Fruit fly (Drosophila melanogaster) whole organism, adult: ENCODE results near the gene pths.

Source experiments
- CG11617 ChIP-seq: fragments of 200-800 bp; sonication (Bioruptor generic); optimal IDR thresholded peaks from 2 replicates; lab custom pipeline; 2017; ENCODE audit warnings: mild to moderate bottlenecking, missing biosample characterization, missing genetic modification reagents, missing genetic modification characterization
- CG1620 ChIP-seq: fragments of 200-800 bp; sonication (Bioruptor generic); optimal IDR thresholded peaks from 2 replicates; lab custom pipeline; 2016; ENCODE audit warnings: missing biosample characterization, missing genetic modification characterization
- CG33017 ChIP-seq: fragments of 200-800 bp; sonication (Bioruptor generic); optimal IDR thresholded peaks from 2 replicates; lab custom pipeline; 2018; ENCODE audit warnings: missing biosample characterization, mild to moderate bottlenecking, missing genetic modification characterization, moderate library complexity
- CG7101 ChIP-seq: fragments of 200-800 bp; sonication (Bioruptor generic); optimal IDR thresholded peaks from 2 replicates; lab custom pipeline; 2018; ENCODE audit warnings: missing biosample characterization, mild to moderate bottlenecking, missing genetic modification characterization, moderate library complexity
- Clk ChIP-seq: fragments of 200-800 bp; sonication (Bioruptor generic); optimal IDR thresholded peaks from 2 replicates; lab custom pipeline; 2017; ENCODE audit warnings: missing biosample characterization, missing genetic modification characterization
- Crg-1 ChIP-seq: fragments of 200-800 bp; sonication (Bioruptor generic); optimal IDR thresholded peaks from 2 replicates; lab custom pipeline; 2016; ENCODE audit warnings: missing biosample characterization, missing genetic modification characterization
- Hr96 ChIP-seq: fragments of 200-800 bp; sonication (Bioruptor generic); optimal IDR thresholded peaks from 2 replicates; lab custom pipeline; 2016; ENCODE audit warnings: missing biosample characterization, missing genetic modification characterization
- bab1 ChIP-seq: fragments of 200-800 bp; sonication (Bioruptor generic); optimal IDR thresholded peaks from 3 replicates; lab custom pipeline; 2019; ENCODE audit warnings: missing biosample characterization, mild to moderate bottlenecking, missing genetic modification characterization, moderate library complexity
- cic ChIP-seq: fragments of 200-800 bp; sonication (Bioruptor generic); optimal IDR thresholded peaks from 2 replicates; lab custom pipeline; 2017; ENCODE audit warnings: missing biosample characterization, mild to moderate bottlenecking, missing genetic modification characterization, moderate library complexity
- pad ChIP-seq: fragments of 200-800 bp; sonication (Bioruptor generic); optimal IDR thresholded peaks from 3 replicates; lab custom pipeline; 2017; ENCODE audit warnings: missing biosample characterization, missing genetic modification characterization, mild to moderate bottlenecking, moderate library complexity, missing genetic modification reagents

DNA sequence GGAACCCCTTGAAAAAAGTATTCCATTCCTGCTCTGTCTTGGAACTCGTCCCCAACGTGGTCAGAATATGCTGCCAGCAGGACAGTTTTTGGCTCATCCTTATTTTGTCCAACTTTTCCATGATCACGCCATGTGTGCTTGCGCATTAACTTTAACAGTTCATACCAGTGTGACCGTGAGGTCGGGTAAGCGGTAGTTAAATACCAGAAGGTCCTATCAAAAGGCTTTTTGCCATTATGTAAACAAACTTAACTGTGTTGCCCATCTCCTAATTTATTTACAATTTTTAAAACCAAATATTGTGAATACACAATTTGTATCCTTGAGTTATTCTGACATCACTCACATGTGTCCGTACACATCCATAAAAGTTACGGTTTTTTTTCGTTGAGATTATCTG lies 5.2 kb downstream of the pths start, which contains the start of gene del:
- TF ChIP-seq bab1 (GFP tag; lab: Kevin White, UChicago), result no peak
- TF ChIP-seq CG7101 (tag; lab: Kevin White, UChicago), result no peak
- TF ChIP-seq CG33017 (tag; lab: Kevin White, UChicago), result no peak
- TF ChIP-seq CG1620 (GFP tag; lab: Kevin White, UChicago), result no peak
- no peak for TF ChIP-seq CG11617 (GFP tag; lab: Kevin White, UChicago)
- no peak for TF ChIP-seq pad (GFP tag; lab: Kevin White, UChicago)
- TF ChIP-seq Crg-1, result no peak
- TF ChIP-seq Clk (GFP tag; lab: Kevin White, UChicago), result no peak
- TF ChIP-seq cic (GFP tag; lab: Kevin White, UChicago), result no peak
- no peak for TF ChIP-seq Hr96 (GFP tag; lab: Kevin White, UChicago)
